Worm (Caenorhabditis elegans) whole organism, L1 larva: ENCODE results near the gene T05E12.8.

ENCODE experiments used
- C04F5.9 ChIP-seq: sonication (generic microtip); optimal IDR thresholded peaks from 2 replicates; lab custom pipeline; 2016; ENCODE audit warnings: missing genetic modification characterization, missing compliant biosample characterization
- F16B12.6 ChIP-seq: fragments of 150-350 bp; optimal IDR thresholded peaks from 2 replicates; lab custom pipeline; 2014; ENCODE audit warnings: missing biosample characterization, missing genetic modification characterization
- aha-1 ChIP-seq: fragments of 150-350 bp; optimal IDR thresholded peaks from 2 replicates; lab custom pipeline; 2014; ENCODE audit warnings: missing biosample characterization, missing genetic modification characterization
- alr-1 ChIP-seq: fragments of 200-800 bp; sonication (Bioruptor generic); optimal IDR thresholded peaks from 2 replicates; lab custom pipeline; 2018; ENCODE audit warnings: borderline replicate concordance, mild to moderate bottlenecking, missing genetic modification characterization, missing compliant biosample characterization
- ceh-8 ChIP-seq: fragments of 200-800 bp; sonication (Bioruptor generic); optimal IDR thresholded peaks from 2 replicates; lab custom pipeline; 2018; ENCODE audit warnings: mild to moderate bottlenecking, missing genetic modification characterization, moderate library complexity, missing compliant biosample characterization
- ceh-82 ChIP-seq, 3 experiments: fragments of 150-350 bp in 1 of 3; sonication (generic microtip) in 2 of 3; optimal IDR thresholded peaks; 2 replicates each; lab custom pipeline; 2014 to 2017; ENCODE audit warnings: missing biosample characterization in 3 of 3, missing genetic modification characterization in 3 of 3
- ceh-88 ChIP-seq: fragments of 200-800 bp; sonication (Bioruptor generic); IDR thresholded peaks from 2 replicates; pipeline ENCODE4 v1.3.6; 2022; ENCODE audit warnings: missing genetic modification characterization, missing compliant biosample characterization
- ceh-90 ChIP-seq: sonication (generic microtip); optimal IDR thresholded peaks from 2 replicates; lab custom pipeline; 2016; ENCODE audit warnings: missing genetic modification characterization, missing compliant biosample characterization
- egl-13 ChIP-seq: sonication (generic microtip); optimal IDR thresholded peaks from 2 replicates; lab custom pipeline; 2016; ENCODE audit warnings: missing genotype, missing genetic modification reagents, missing genetic modification characterization, missing compliant biosample characterization
- egl-27 ChIP-seq, 2 experiments: fragments of 150-350 bp in 1 of 2; sonication (generic microtip); optimal IDR thresholded peaks; 3 replicates each; lab custom pipeline; 2017 to 2018; ENCODE audit warnings: missing biosample characterization in 2 of 2, missing genetic modification characterization in 2 of 2, missing genetic modification reagents in 2 of 2
- elt-2 ChIP-seq: sonication (generic microtip); optimal IDR thresholded peaks from 2 replicates; lab custom pipeline; 2016; ENCODE audit warnings: missing genetic modification characterization, mild to moderate bottlenecking, inconsistent platforms, missing compliant biosample characterization, missing genetic modification reagents
- elt-3 ChIP-seq, 6 experiments: fragments of 150-350 bp in 1 of 6; sonication (generic microtip); optimal IDR thresholded peaks; 2 replicates each; lab custom pipeline; 2017 to 2018; ENCODE audit warnings: missing biosample characterization in 6 of 6, missing genetic modification characterization in 6 of 6, inconsistent platforms in 1 of 6
- fkh-4 ChIP-seq: sonication (generic microtip); optimal IDR thresholded peaks from 2 replicates; lab custom pipeline; 2016; ENCODE audit warnings: missing compliant biosample characterization, missing genetic modification characterization, borderline replicate concordance
- fkh-8 ChIP-seq: sonication (generic microtip); optimal IDR thresholded peaks from 2 replicates; lab custom pipeline; 2016; ENCODE audit warnings: mild to moderate bottlenecking, missing genetic modification characterization, missing compliant biosample characterization
- hlh-4 ChIP-seq: sonication (generic microtip); optimal IDR thresholded peaks from 2 replicates; lab custom pipeline; 2016; ENCODE audit warnings: mild to moderate bottlenecking, missing genetic modification characterization, missing compliant biosample characterization
- hpl-2 ChIP-seq: fragments of 150-350 bp; optimal IDR thresholded peaks from 2 replicates; lab custom pipeline; 2014; ENCODE audit warnings: missing biosample characterization, missing genetic modification reagents, missing genetic modification characterization
- isw-1 ChIP-seq: fragments of 200-800 bp; sonication (Bioruptor generic); IDR thresholded peaks from 2 replicates; pipeline ENCODE4 v1.3.6; 2022; ENCODE audit warnings: missing genetic modification characterization, missing compliant biosample characterization
- lin-13 ChIP-seq: fragments of 150-350 bp; optimal IDR thresholded peaks from 2 replicates; lab custom pipeline; 2014; ENCODE audit warnings: missing biosample characterization, missing genetic modification reagents, missing genetic modification characterization
- lin-15B ChIP-seq: fragments of 150-350 bp; sonication (generic microtip); optimal IDR thresholded peaks from 3 replicates; lab custom pipeline; 2014; ENCODE audit warnings: missing biosample characterization, missing genetic modification characterization
- lin-35 ChIP-seq, 2 experiments: fragments of 150-350 bp; optimal IDR thresholded peaks; 2 replicates each; lab custom pipeline; 2014; ENCODE audit warnings: missing biosample characterization in 2 of 2, missing genetic modification characterization in 2 of 2, missing genetic modification reagents in 2 of 2
- lin-39 ChIP-seq: fragments of 150-350 bp; optimal IDR thresholded peaks from 2 replicates; lab custom pipeline; 2014; ENCODE audit warnings: missing biosample characterization, missing genetic modification reagents, missing genetic modification characterization
- mab-9 ChIP-seq: fragments of 200-800 bp; sonication (Bioruptor generic); IDR thresholded peaks from 2 replicates; pipeline ENCODE4 v1.3.6; 2022; ENCODE audit warnings: missing genetic modification reagents, missing genetic modification characterization, missing compliant biosample characterization
- mdl-1 ChIP-seq, 2 experiments: fragments of 150-350 bp; optimal IDR thresholded peaks; 2 replicates each; lab custom pipeline; 2014 to 2017; ENCODE audit warnings: missing biosample characterization in 2 of 2, missing genetic modification characterization in 2 of 2, inconsistent platforms in 1 of 2
- mef-2 ChIP-seq: fragments of 150-350 bp; optimal IDR thresholded peaks from 2 replicates; lab custom pipeline; 2014; ENCODE audit warnings: missing biosample characterization, missing genetic modification characterization
- nhr-11 ChIP-seq: fragments of 150-350 bp; optimal IDR thresholded peaks from 2 replicates; lab custom pipeline; 2014; ENCODE audit warnings: missing biosample characterization, missing genetic modification characterization
- nhr-19 ChIP-seq: fragments of 200-800 bp; sonication (Bioruptor generic); conservative IDR thresholded peaks from 2 replicates; pipeline ENCODE4 v1.3.6; 2022; ENCODE audit warnings: missing genetic modification characterization, missing compliant biosample characterization
- nhr-20 ChIP-seq: sonication (generic microtip); optimal IDR thresholded peaks from 2 replicates; lab custom pipeline; 2016; ENCODE audit warnings: mild to moderate bottlenecking, missing genetic modification characterization, missing compliant biosample characterization
- nhr-28 ChIP-seq: fragments of 150-350 bp; optimal IDR thresholded peaks from 2 replicates; lab custom pipeline; 2014; ENCODE audit warnings: missing biosample characterization, missing genetic modification characterization
- nhr-71 ChIP-seq: sonication (generic microtip); optimal IDR thresholded peaks from 2 replicates; lab custom pipeline; 2016; ENCODE audit warnings: mild to moderate bottlenecking, missing genetic modification characterization, moderate library complexity, missing compliant biosample characterization
- nhr-77 ChIP-seq: fragments of 150-350 bp; optimal IDR thresholded peaks from 2 replicates; lab custom pipeline; 2014; ENCODE audit warnings: missing biosample characterization, missing genetic modification characterization
- nhr-85 ChIP-seq: sonication (generic microtip); peaks from one replicate; lab custom pipeline; 2016; ENCODE audit warnings: missing genetic modification characterization, inconsistent platforms, missing compliant biosample characterization
- pag-3 ChIP-seq: sonication (generic microtip); optimal IDR thresholded peaks from 2 replicates; lab custom pipeline; 2017; ENCODE audit warnings: missing genetic modification characterization, mild to moderate bottlenecking, missing compliant biosample characterization, antibody characterized with exemption, borderline replicate concordance; ENCODE audit not compliant: insufficient read depth
- skn-1 ChIP-seq: fragments of 150-350 bp; optimal IDR thresholded peaks from 2 replicates; lab custom pipeline; 2014; ENCODE audit warnings: missing biosample characterization, missing genetic modification characterization
- snpc-4 ChIP-seq: fragments of 150-350 bp; optimal IDR thresholded peaks from 2 replicates; lab custom pipeline; 2014; ENCODE audit warnings: missing biosample characterization, missing genetic modification characterization
- sox-4 ChIP-seq: sonication (generic microtip); optimal IDR thresholded peaks from 2 replicates; lab custom pipeline; 2016; ENCODE audit warnings: missing genetic modification characterization, missing compliant biosample characterization
- sup-37 ChIP-seq: fragments of 200-800 bp; sonication (Bioruptor generic); optimal IDR thresholded peaks from 2 replicates; lab custom pipeline; 2018; ENCODE audit warnings: mild to moderate bottlenecking, missing genetic modification characterization, missing compliant biosample characterization
- swsn-7 ChIP-seq: sonication (generic microtip); optimal IDR thresholded peaks from 2 replicates; lab custom pipeline; 2016; ENCODE audit warnings: missing genetic modification characterization, missing compliant biosample characterization
- tbx-2 ChIP-seq: sonication (generic microtip); optimal IDR thresholded peaks from 2 replicates; lab custom pipeline; 2016; ENCODE audit warnings: missing genetic modification characterization, missing compliant biosample characterization
- unc-62 ChIP-seq: fragments of 150-350 bp; optimal IDR thresholded peaks from 2 replicates; lab custom pipeline; 2014; ENCODE audit warnings: missing biosample characterization, missing genetic modification reagents, missing genetic modification characterization
- unc-86 ChIP-seq: sonication (generic microtip); optimal IDR thresholded peaks from 2 replicates; lab custom pipeline; 2016; ENCODE audit warnings: missing genetic modification characterization, missing compliant biosample characterization
- xbp-1 ChIP-seq: sonication (generic microtip); optimal IDR thresholded peaks from 2 replicates; lab custom pipeline; 2016; ENCODE audit warnings: missing genetic modification characterization, missing compliant biosample characterization
- zip-4 ChIP-seq: fragments of 200-800 bp; sonication (Bioruptor generic); optimal IDR thresholded peaks from 2 replicates; lab custom pipeline; 2018; ENCODE audit warnings: mild to moderate bottlenecking, missing genetic modification characterization, moderate library complexity, missing compliant biosample characterization
- ztf-4 ChIP-seq: fragments of 150-350 bp; optimal IDR thresholded peaks from 2 replicates; lab custom pipeline; 2014; ENCODE audit warnings: missing biosample characterization, missing genetic modification characterization

Gene T05E12.8

ce11 chrV:17026289-17026688 is 42.6 kb upstream of the T05E12.8 start, which contains the start of gene F49H6.15:
Gene F49H6.15, minus strand, starts transcription at chrV:17026389.
- TF ChIP-seq lin-15B (tag; lab: Kevin White, UChicago): no peak
- no peak for TF ChIP-seq nhr-85 (tag; lab: Kevin White, UChicago)
- TF ChIP-seq tbx-2: no peak
- no peak for TF ChIP-seq sup-37 (GFP tag; lab: Kevin White, UChicago)
- no peak for TF ChIP-seq fkh-8
- no peak for TF ChIP-seq lin-35 (GFP tag; optimal IDR thresholded peaks at IDR 0.05; lab: Kevin White, UChicago)
- TF ChIP-seq nhr-19 (GFP tag; lab: Robert Waterston, UW): no peak
- TF ChIP-seq nhr-28 (tag; lab: Kevin White, UChicago): no peak
- TF ChIP-seq xbp-1: no peak
- TF ChIP-seq swsn-7 (tag; lab: Kevin White, UChicago): no peak
- no peak for TF ChIP-seq hlh-4 (tag; lab: Kevin White, UChicago)
- TF ChIP-seq unc-86 (tag; lab: Kevin White, UChicago): no peak
- no peak for TF ChIP-seq hpl-2
- no peak for TF ChIP-seq mdl-1 (tag; optimal IDR thresholded peaks at IDR 0.05; lab: Kevin White, UChicago)
- no peak for TF ChIP-seq lin-13 (GFP tag; lab: Kevin White, UChicago)
- no peak for TF ChIP-seq egl-27 (tag; optimal IDR thresholded peaks at IDR 0.05; lab: Kevin White, UChicago)

DNA sequence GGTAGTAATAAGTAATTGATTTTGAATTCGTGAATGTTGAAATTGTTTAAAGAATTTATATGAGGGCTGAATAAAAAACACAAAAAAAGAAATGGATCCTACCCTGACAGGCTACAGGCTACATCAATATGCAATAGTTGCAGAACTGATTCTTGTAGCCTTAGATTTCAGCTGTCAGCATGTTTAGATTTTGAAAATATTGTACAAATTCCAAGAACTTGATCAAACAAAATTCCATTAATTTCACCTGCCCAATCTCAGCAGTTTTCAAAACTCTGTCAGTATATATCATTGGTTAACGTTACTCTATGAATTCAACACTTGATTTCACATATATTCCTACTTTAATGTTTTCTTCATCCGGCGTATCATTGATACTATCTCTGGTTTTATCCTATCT is 38.5 kb upstream of the T05E12.8 start:
- TF ChIP-seq ceh-90 (no peak), hlh-4 (tag; lab: Kevin White, UChicago) (peak; percentile 98), elt-3 (tag; optimal IDR thresholded peaks at IDR 0.05; lab: Kevin White, UChicago) (no peak), nhr-71 (tag; lab: Kevin White, UChicago) (no peak), nhr-19 (GFP tag; lab: Robert Waterston, UW) (no peak), pag-3 (no peak), ceh-8 (no peak), nhr-11 (no peak), ceh-88 (GFP tag; lab: Robert Waterston, UW) (no peak), fkh-8 (peak; percentile 3), C04F5.9 (no peak), egl-13 (tag; lab: Kevin White, UChicago) (no peak), nhr-77 (tag; lab: Kevin White, UChicago) (no peak), nhr-20 (tag; lab: Kevin White, UChicago) (no peak), xbp-1 (no peak), isw-1 (no peak), aha-1 (no peak)

DNA sequence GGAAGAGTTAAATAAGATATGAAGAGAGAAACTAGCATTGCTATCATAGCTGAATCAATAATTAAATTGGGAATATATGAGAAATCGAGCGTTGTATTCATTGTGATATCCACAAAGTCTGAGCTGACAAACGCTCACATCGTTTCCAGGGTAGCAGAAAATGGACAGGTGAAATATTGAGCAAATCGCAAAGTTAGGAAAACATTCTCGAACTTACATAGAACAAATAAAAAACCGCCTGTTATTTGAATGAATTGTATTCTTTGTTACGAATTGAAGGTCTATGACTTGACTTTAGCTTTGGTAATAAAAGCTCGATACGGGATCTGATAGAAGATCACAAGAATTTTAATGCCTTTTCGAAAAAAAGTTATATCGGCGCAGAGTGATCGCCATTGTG is 33.1 kb upstream of the T05E12.8 start, which contains the start of gene srz-94:
srz-94 (minus strand) TSS at position 101 of the 400 bp plus-strand sequence.
- TF ChIP-seq mef-2 (tag; lab: Kevin White, UChicago) (no peak), alr-1 (no peak), snpc-4 (tag; lab: Kevin White, UChicago) (no peak), fkh-4 (tag; lab: Kevin White, UChicago) (no peak), ztf-4 (tag; lab: Kevin White, UChicago) (no peak), mab-9 (GFP tag; lab: Robert Waterston, UW) (no peak), sox-4 (tag; lab: Kevin White, UChicago) (no peak), aha-1 (no peak), lin-39 (tag; lab: Kevin White, UChicago) (no peak), unc-86 (tag; lab: Kevin White, UChicago) (no peak), elt-3 (tag; optimal IDR thresholded peaks at IDR 0.05; lab: Kevin White, UChicago) (no peak), elt-2 (tag; lab: Kevin White, UChicago) (no peak), nhr-20 (tag; lab: Kevin White, UChicago) (no peak), zip-4 (GFP tag; lab: Kevin White, UChicago) (no peak), unc-62 (GFP tag; lab: Kevin White, UChicago) (no peak), ceh-82 (tag; optimal IDR thresholded peaks at IDR 0.05; lab: Kevin White, UChicago) (no peak), skn-1 (tag; lab: Kevin White, UChicago) (no peak), sup-37 (GFP tag; lab: Kevin White, UChicago) (no peak), F16B12.6 (no peak)
